Fruit fly (Drosophila melanogaster) ovary, adult (tissue): Measurements from ENCODE around the gene CG32214.
"Not testable (repeated sequence)": the region's sequence is repeated elsewhere in the genome, so short reads cannot be mapped to it uniquely, and the experiment has no call there.

Experiments
- CG17801 ChIP-seq: fragments of 200-800 bp; optimal IDR thresholded peaks from 2 replicates; lab custom pipeline; 2019; ENCODE audit warnings: missing biosample characterization, mild to moderate bottlenecking, missing genetic modification characterization, moderate library complexity; ENCODE audit not compliant: partially characterized antibody

CG32214 gene

dm6 chr3L:19466979-19467378 is at the start of gene CG32214, which contains the start of gene CG14096:
Gene CG32214 (plus strand): TSS chr3L:19467346.
Gene CG14096 (minus strand): TSS chr3L:19467079.
- TF ChIP-seq CG17801 (GFP tag; lab: Kevin White, UChicago), result not testable (repeated sequence)

DNA sequence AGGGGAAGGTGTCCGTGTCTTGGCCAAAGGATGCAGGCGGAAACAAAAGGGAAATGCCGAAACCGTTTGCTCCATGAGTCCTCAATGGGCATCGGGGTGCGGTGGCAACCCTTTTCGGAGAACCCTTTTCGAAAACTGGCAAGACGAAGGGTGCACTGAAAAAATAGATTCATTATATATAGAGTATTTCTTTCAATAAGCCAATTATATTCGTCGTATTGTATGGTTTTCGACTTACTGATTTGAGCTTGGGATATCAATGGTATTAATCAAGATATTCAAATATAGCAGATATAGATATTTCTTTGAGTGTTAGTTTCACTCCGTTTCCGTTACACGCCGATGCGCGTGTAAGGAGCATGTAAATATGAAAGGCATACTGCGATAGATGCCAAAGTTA is 24.9 kb upstream of the CG32214 start:
- no peak for TF ChIP-seq CG17801 (GFP tag; lab: Kevin White, UChicago)

- TF ChIP-seq CG17801 (GFP tag; lab: Kevin White, UChicago), result no peak
Observed at dm6 chr3L:19444092-19444491, 23.1 kb upstream of the CG32214 start.

dm6 chr3L:19446394-19447349 is 20.5 kb upstream of the CG32214 start, which contains the start of the genes CG33062 and Chd3:
Gene CG33062 (minus strand): TSS chr3L:19446444.
Gene Chd3 (plus strand): TSS chr3L:19447173.
- TF ChIP-seq CG17801 (GFP tag; lab: Kevin White, UChicago), result no peak

dm6 chr3L:19464659-19465058 is 2.5 kb upstream of the CG32214 start, which contains the start of gene CG14095:
Gene CG14095 (minus strand): TSS chr3L:19464759.
- TF ChIP-seq CG17801 (GFP tag; lab: Kevin White, UChicago), result no peak

DNA sequence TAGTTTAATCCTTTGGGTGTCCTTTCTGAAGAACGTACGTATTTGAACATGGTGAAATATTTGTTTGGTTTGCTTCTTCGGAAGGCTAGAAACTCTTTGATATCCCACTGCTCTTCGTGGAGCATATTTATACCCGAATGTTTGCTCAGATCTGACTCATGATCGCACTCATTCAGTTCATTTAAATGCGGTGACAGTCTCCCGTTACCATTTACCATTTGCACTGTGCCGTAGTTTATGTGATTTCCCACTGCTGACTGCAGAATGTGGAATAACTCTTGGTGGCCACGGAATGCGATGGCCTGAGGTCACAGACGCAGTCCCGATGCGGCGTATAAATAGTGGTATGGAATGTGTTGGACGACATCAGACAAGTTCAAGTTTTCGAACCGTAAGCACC is 5.0 kb downstream of the CG32214 start, which contains the start of the genes 825-Oak and CG12519:
TSS of gene 825-Oak (minus strand) at position 101 of the 400 bp plus-strand sequence.
TSS of gene CG12519 (plus strand) at position 364 of the 400 bp plus-strand sequence.
- not testable (repeated sequence) for TF ChIP-seq CG17801 (GFP tag; lab: Kevin White, UChicago)

DNA sequence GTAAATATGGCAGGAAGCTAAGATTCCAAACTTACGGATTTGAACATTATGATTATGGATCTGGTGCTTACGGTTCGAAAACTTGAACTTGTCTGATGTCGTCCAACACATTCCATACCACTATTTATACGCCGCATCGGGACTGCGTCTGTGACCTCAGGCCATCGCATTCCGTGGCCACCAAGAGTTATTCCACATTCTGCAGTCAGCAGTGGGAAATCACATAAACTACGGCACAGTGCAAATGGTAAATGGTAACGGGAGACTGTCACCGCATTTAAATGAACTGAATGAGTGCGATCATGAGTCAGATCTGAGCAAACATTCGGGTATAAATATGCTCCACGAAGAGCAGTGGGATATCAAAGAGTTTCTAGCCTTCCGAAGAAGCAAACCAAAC is 8.3 kb downstream of the CG32214 start, which contains the start of the genes CG18294 and CG32213:
TSS of gene CG18294 (minus strand) at position 101 of the 400 bp plus-strand sequence.
TSS of gene CG32213 (plus strand) at position 362 of the 400 bp plus-strand sequence.
- TF ChIP-seq CG17801 (GFP tag; lab: Kevin White, UChicago), result not testable (repeated sequence)

DNA sequence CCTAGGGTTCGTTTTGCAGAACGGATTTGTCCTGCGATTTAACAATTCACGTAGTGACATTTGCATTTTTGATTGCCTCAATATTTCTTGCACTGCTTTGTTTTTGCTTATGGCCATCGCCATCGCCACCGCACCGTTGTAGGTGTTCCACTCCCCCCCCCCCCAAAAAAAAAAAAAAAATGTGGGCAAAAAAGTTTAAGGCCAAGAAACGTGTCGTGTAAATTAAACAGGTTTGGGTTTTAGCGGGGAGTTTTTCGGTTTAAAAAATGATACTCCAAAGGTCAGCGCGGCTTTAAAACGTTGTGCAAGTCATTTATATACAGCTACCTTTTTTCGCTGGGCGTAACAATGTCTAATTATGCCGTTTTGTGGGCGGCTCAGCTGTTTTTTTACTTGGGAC is 14.1 kb downstream of the CG32214 start:
- TF ChIP-seq CG17801 (GFP tag; lab: Kevin White, UChicago), result no peak

- TF ChIP-seq CG17801 (GFP tag; lab: Kevin White, UChicago), result no peak
Observed at dm6 chr3L:19482014-19482413, 14.9 kb downstream of the CG32214 start.

DNA sequence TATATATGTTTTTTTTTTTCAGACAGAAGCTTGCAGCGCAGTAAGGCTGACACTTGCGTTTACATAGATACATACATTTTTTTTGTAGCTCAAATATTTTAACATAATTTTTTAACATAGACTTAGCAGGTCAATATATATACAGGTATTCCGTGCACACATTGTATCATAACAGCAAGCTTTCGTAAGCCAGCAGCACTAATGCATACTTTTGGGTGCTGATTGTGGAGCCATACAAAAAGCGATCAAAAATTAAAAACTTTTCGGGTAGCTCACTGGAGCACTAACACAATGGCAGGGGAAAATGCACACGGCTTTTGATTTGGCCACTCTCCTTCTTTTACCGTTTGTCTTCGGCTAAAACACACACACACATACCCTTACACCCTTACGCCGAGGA is 15.9 kb downstream of the CG32214 start:
- no peak for TF ChIP-seq CG17801 (GFP tag; lab: Kevin White, UChicago)

dm6 chr3L:19486398-19486797 is 19.3 kb downstream of the CG32214 start, which contains the start of gene brv1:
Gene brv1 (minus strand): TSS chr3L:19486498.
- TF ChIP-seq CG17801 (GFP tag; lab: Kevin White, UChicago), result no peak

DNA sequence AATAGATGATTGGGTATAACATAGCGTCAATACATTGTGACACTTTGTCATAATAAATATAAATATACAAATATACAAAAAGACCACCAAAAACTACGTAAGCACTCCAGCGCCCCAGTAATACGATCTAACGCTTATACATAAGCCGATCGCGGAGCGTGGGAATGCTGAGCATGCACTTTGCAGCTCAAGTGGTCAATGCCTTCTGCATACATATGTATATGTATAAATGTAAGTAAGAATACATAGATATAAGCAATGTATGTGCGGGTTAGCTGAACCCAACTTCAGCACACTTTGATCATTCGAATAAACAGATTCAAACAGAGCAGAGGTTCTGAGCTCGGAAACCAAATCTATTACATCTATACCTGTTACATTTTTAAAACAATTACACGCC is 20.1 kb downstream of the CG32214 start, which contains the start of gene CG32212:
TSS of gene CG32212 (plus strand) at position 301 of the 400 bp plus-strand sequence.
- not testable (repeated sequence) for TF ChIP-seq CG17801 (GFP tag; lab: Kevin White, UChicago)

DNA sequence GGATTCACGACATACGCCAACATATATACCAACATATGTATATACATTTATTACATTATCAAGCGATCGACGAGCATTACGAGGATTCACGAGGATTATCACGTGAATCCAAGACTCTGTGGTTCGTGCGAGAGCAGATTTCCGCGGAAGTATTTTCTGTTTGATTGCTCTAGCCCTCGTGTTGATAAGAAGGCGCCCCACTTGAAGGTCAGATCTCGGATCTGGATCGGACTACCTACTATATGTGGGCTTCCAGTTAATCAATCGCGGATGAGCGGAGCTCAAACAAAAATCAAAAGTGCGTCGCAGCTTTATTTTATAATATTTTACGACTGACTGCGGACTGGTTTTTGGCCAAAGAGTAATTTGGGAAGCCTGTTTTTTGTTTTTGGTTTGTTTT is 27.8 kb downstream of the CG32214 start:
- no peak for TF ChIP-seq CG17801 (GFP tag; lab: Kevin White, UChicago)

DNA sequence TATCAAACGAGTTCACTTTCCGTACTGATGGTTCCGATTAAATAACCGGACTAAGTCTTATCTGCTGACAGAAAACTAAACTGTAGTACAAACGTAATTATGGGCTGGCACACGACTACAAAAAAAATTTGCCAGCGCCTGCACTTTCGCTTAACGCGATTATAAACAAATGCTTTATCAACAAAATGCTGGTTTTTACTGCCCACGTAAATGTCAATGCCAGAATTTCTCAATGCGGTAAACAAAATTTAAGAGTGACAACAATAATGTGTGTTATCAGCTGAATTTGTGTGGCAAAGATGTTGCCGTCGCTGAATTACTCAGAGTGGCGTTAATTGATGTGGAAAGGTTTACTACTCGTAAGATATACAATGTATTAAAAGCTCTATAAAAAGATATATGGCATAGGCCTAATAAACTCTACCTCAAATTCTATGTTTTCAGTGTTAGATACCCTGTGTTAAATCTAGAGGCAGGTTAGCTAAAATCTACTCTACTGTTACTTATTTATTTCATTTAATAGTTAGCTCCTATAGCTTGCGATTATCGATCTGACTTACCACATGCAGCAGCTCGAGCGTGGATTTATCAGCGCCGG is 28.9 kb downstream of the CG32214 start:
- peak; percentile 43 for TF ChIP-seq CG17801 (GFP tag; lab: Kevin White, UChicago)

DNA sequence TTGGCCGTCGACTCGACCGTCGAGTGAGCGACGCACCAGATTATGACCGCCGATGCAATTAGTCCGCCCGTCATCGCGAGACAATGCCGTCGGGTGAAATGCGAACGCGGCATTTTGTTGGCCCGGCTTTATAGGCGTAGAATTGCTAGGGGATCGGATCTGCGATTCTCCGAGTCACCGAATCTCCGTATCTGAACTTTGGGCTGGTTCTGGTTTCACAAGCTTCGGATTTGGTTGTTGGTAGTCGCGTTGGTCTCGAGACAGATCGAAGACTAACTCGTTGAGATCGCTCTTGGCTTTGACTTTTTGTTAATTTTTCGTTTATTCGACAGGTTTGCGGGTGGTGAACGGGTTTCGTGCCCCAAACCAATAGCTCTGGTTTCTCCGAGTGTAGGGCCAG is 29.5 kb downstream of the CG32214 start:
- TF ChIP-seq CG17801 (GFP tag; lab: Kevin White, UChicago), result no peak
